Worm (Caenorhabditis elegans) whole organism, midembryonic: ENCODE data around the gene skr-17.

Experiments
- flt-1 ChIP-seq: fragments of 200-800 bp; sonication (Bioruptor generic); IDR thresholded peaks from 2 replicates; pipeline ENCODE4 v1.3.6; 2022; ENCODE audit warnings: missing genetic modification characterization, missing compliant biosample characterization
- ref-1 ChIP-seq: fragments of 200-800 bp; sonication (Bioruptor generic); conservative IDR thresholded peaks from 2 replicates; pipeline ENCODE4 v1.3.6; 2022; ENCODE audit warnings: missing genetic modification reagents, missing genetic modification characterization, missing compliant biosample characterization
- tab-1 ChIP-seq: fragments of 200-800 bp; sonication (Bioruptor generic); IDR thresholded peaks from 2 replicates; pipeline ENCODE4 v1.3.6; 2022; ENCODE audit warnings: missing genetic modification characterization, missing compliant biosample characterization
- ztf-23 ChIP-seq: fragments of 200-800 bp; sonication (Bioruptor generic); IDR thresholded peaks from 2 replicates; pipeline ENCODE4 v1.3.6; 2022; ENCODE audit warnings: missing genetic modification reagents, missing genetic modification characterization, missing compliant biosample characterization

- TF ChIP-seq tab-1 (GFP tag; lab: Robert Waterston, UW) (no peak), ztf-23 (GFP tag; lab: Robert Waterston, UW) (no peak), flt-1 (GFP tag; lab: Robert Waterston, UW) (no peak), ref-1 (GFP tag; lab: Robert Waterston, UW) (no peak)
Observed at ce11 chrII:7806872-7807271, 23.6 kb downstream of the skr-17 start.
